Fruit fly (Drosophila melanogaster) whole organism, adult: ENCODE data around the gene Orc2.
A peak's percentile ranks its signal among the peaks of the same experiment; 100 is the strongest.

Source experiments
- CG11617 ChIP-seq: fragments of 200-800 bp; sonication (Bioruptor generic); optimal IDR thresholded peaks from 2 replicates; lab custom pipeline; 2017; ENCODE audit warnings: mild to moderate bottlenecking, missing biosample characterization, missing genetic modification reagents, missing genetic modification characterization
- CG12768 ChIP-seq: fragments of 200-800 bp; sonication (Bioruptor generic); optimal IDR thresholded peaks from 2 replicates; lab custom pipeline; 2017; ENCODE audit warnings: missing biosample characterization, missing genetic modification characterization, mild to moderate bottlenecking, moderate library complexity, missing genetic modification reagents
- CG14711 ChIP-seq: fragments of 200-800 bp; sonication (Bioruptor generic); optimal IDR thresholded peaks from 2 replicates; lab custom pipeline; 2018; ENCODE audit warnings: missing biosample characterization, mild to moderate bottlenecking, missing genetic modification characterization, moderate library complexity
- CG1620 ChIP-seq: fragments of 200-800 bp; sonication (Bioruptor generic); optimal IDR thresholded peaks from 2 replicates; lab custom pipeline; 2016; ENCODE audit warnings: missing biosample characterization, missing genetic modification characterization
- CG33017 ChIP-seq: fragments of 200-800 bp; sonication (Bioruptor generic); optimal IDR thresholded peaks from 2 replicates; lab custom pipeline; 2018; ENCODE audit warnings: missing biosample characterization, mild to moderate bottlenecking, missing genetic modification characterization, moderate library complexity
- CG5204 ChIP-seq: fragments of 200-800 bp; sonication (Bioruptor generic); optimal IDR thresholded peaks from 2 replicates; lab custom pipeline; 2016; ENCODE audit warnings: missing biosample characterization, missing genetic modification characterization
- CG7045 ChIP-seq: fragments of 200-800 bp; sonication (Bioruptor generic); optimal IDR thresholded peaks from 2 replicates; lab custom pipeline; 2017; ENCODE audit warnings: missing biosample characterization, mild to moderate bottlenecking, missing genetic modification characterization
- CG7101 ChIP-seq: fragments of 200-800 bp; sonication (Bioruptor generic); optimal IDR thresholded peaks from 2 replicates; lab custom pipeline; 2018; ENCODE audit warnings: missing biosample characterization, mild to moderate bottlenecking, missing genetic modification characterization, moderate library complexity
- Clk ChIP-seq: fragments of 200-800 bp; sonication (Bioruptor generic); optimal IDR thresholded peaks from 2 replicates; lab custom pipeline; 2017; ENCODE audit warnings: missing biosample characterization, missing genetic modification characterization
- Crg-1 ChIP-seq: fragments of 200-800 bp; sonication (Bioruptor generic); optimal IDR thresholded peaks from 2 replicates; lab custom pipeline; 2016; ENCODE audit warnings: missing biosample characterization, missing genetic modification characterization
- Hr96 ChIP-seq: fragments of 200-800 bp; sonication (Bioruptor generic); optimal IDR thresholded peaks from 2 replicates; lab custom pipeline; 2016; ENCODE audit warnings: missing biosample characterization, missing genetic modification characterization
- Mnt ChIP-seq: fragments of 200-800 bp; sonication (Bioruptor generic); optimal IDR thresholded peaks from 2 replicates; lab custom pipeline; 2016; ENCODE audit warnings: missing biosample characterization, mild to moderate bottlenecking, missing genetic modification characterization
- bab1 ChIP-seq: fragments of 200-800 bp; sonication (Bioruptor generic); optimal IDR thresholded peaks from 3 replicates; lab custom pipeline; 2019; ENCODE audit warnings: missing biosample characterization, mild to moderate bottlenecking, missing genetic modification characterization, moderate library complexity
- cic ChIP-seq: fragments of 200-800 bp; sonication (Bioruptor generic); optimal IDR thresholded peaks from 2 replicates; lab custom pipeline; 2017; ENCODE audit warnings: missing biosample characterization, mild to moderate bottlenecking, missing genetic modification characterization, moderate library complexity
- cnc ChIP-seq, 2 experiments: fragments of >200 bp; optimal IDR thresholded peaks; 2 replicates each; lab custom pipeline; 2017
- kay ChIP-seq: fragments of 200-800 bp; sonication (Bioruptor generic); peaks from one replicate; lab custom pipeline; 2016; ENCODE audit warnings: missing biosample characterization, missing genetic modification characterization, borderline replicate concordance
- ovo ChIP-seq: fragments of 200-800 bp; sonication (Bioruptor generic); optimal IDR thresholded peaks from 2 replicates; lab custom pipeline; 2016; ENCODE audit warnings: missing biosample characterization, missing genetic modification characterization
- pad ChIP-seq: fragments of 200-800 bp; sonication (Bioruptor generic); optimal IDR thresholded peaks from 3 replicates; lab custom pipeline; 2017; ENCODE audit warnings: missing biosample characterization, missing genetic modification characterization, mild to moderate bottlenecking, moderate library complexity, missing genetic modification reagents
- tj ChIP-seq: fragments of 200-800 bp; sonication (Bioruptor generic); optimal IDR thresholded peaks from 3 replicates; lab custom pipeline; 2017; ENCODE audit warnings: missing biosample characterization, mild to moderate bottlenecking, missing genetic modification characterization, moderate library complexity
- toe ChIP-seq: fragments of 200-800 bp; sonication (Bioruptor generic); optimal IDR thresholded peaks from 2 replicates; lab custom pipeline; 2016; ENCODE audit warnings: missing biosample characterization, missing genetic modification characterization

Orc2 gene

DNA sequence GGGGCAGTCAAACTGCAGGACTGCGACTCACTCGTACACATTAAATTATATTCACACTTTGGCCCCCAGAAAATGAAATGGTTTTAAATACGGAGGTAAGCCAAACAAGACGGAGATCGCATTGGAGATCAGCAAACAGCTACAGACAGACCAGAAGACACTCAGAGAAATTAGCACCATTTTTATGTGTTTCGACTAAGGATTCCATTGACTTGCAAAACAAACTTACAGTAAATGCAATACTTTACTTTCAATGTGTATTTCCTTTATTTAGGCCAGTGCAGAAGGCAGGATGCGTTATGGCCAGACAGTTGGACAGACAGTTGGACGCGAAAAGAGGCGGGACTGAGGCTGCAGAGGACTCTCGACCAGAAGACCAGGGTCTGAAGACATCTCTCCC lies 9.5 kb upstream of the Orc2 start:
- no peak for TF ChIP-seq ovo
- TF ChIP-seq CG12768 (GFP tag; lab: Kevin White, UChicago): no peak
- TF ChIP-seq Crg-1: no peak
- TF ChIP-seq CG7045 (GFP tag; lab: Kevin White, UChicago): no peak
- TF ChIP-seq tj (GFP tag; lab: Kevin White, UChicago): no peak
- TF ChIP-seq bab1 (GFP tag; lab: Kevin White, UChicago): no peak
- TF ChIP-seq CG33017: no peak

DNA sequence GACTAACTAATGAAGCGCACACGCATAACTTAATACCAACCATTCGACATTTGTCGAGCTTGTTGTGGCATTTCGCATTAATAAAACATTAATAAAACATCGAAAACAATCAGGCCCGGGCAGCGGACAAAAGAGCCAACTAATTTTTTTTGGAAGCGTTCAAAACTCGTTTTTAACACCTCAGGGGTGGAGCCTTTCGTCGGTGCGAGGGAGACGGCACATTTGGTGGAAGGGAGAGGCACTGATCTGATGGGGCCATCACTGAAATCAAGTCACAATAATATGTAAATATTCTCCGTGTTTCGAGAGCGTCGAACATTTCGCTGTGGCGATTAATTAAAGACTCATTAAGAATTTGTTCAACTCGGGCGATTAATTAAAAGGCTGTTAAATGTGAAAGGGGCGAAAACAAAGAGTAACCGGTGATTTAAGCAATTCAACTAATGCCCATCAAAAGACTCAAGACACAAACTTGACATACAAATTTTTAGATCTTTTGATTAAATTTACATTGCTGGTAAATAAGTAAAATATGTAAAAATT lies 7.8 kb upstream of the Orc2 start:
- no peak for TF ChIP-seq cic
- no peak for TF ChIP-seq kay
- no peak for TF ChIP-seq CG11617 (GFP tag; lab: Kevin White, UChicago)
- no peak for TF ChIP-seq CG33017
- no peak for TF ChIP-seq CG14711
- no peak for TF ChIP-seq Mnt (GFP tag; lab: Kevin White, UChicago)
- TF ChIP-seq ovo: no peak
- no peak for TF ChIP-seq bab1 (GFP tag; lab: Kevin White, UChicago)
- no peak for TF ChIP-seq CG12768 (GFP tag; lab: Kevin White, UChicago)
- no peak for TF ChIP-seq Crg-1
- no peak for TF ChIP-seq CG5204 (GFP tag; lab: Kevin White, UChicago)
- TF ChIP-seq toe (GFP tag; lab: Kevin White, UChicago): no peak
- TF ChIP-seq CG1620 (GFP tag; lab: Kevin White, UChicago): no peak
- TF ChIP-seq Hr96 (GFP tag; lab: Kevin White, UChicago): no peak
- TF ChIP-seq Clk (GFP tag; lab: Kevin White, UChicago): no peak
- TF ChIP-seq cnc (optimal IDR thresholded peaks at IDR 0.05; lab: Kevin White, UChicago): no peak

DNA sequence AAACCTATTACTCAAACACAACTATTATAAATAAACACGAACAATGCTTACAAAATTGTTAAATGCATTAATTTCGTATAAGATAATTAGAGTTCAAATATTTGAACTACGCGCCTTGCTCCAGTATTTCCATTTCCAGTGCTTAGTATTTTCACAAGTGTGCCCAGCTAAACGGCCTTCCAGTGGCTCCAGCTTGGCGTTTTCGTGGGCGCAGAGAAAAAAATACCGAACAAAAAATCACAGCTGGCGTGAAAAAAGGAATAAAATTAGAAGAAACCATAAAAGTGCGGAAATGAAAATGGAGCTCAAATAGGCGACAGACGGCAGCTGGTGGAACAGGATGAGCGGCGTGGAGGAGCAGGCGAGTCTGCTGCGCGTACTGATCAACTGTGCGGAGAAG lies 6.1 kb upstream of the Orc2 start, which contains the start of gene Ipp:
Ipp (plus strand) TSS at position 208 of the 400 bp plus-strand sequence.
- TF ChIP-seq bab1 (GFP tag; lab: Kevin White, UChicago) (no peak), CG5204 (GFP tag; lab: Kevin White, UChicago) (no peak), CG33017 (no peak), CG7045 (GFP tag; lab: Kevin White, UChicago) (no peak), CG14711 (no peak), cnc (optimal IDR thresholded peaks at IDR 0.05; lab: Kevin White, UChicago) (no peak), kay (no peak), CG11617 (GFP tag; lab: Kevin White, UChicago) (no peak), Crg-1 (no peak), tj (GFP tag; lab: Kevin White, UChicago) (no peak), cic (no peak), pad (no peak), toe (GFP tag; lab: Kevin White, UChicago) (no peak), CG1620 (GFP tag; lab: Kevin White, UChicago) (no peak), ovo (no peak), Mnt (GFP tag; lab: Kevin White, UChicago) (no peak)

DNA sequence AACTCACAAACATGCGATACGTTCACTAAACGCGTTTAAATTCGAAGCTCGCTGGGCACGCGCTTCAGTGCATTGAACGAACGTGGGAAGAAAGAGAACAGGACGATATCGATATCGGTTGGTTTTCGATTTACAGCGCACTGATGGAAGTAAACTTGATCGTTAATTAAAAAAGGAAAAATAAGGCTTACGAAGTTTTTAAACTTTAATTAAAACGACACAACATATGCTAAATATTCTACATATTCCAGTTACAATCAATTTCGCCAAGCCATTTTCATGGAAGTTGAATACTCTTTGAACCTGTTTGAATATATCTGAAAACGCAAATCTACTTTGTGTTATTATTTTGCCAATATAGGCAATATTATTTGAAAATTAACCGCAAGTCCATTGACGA lies 611 bp upstream of the Orc2 start, which contains the start of gene Kots:
Kots (minus strand) TSS at position 101 of the 400 bp plus-strand sequence.
- TF ChIP-seq Hr96 (GFP tag; lab: Kevin White, UChicago) (no peak), kay (no peak), CG5204 (GFP tag; lab: Kevin White, UChicago) (no peak)

DNA sequence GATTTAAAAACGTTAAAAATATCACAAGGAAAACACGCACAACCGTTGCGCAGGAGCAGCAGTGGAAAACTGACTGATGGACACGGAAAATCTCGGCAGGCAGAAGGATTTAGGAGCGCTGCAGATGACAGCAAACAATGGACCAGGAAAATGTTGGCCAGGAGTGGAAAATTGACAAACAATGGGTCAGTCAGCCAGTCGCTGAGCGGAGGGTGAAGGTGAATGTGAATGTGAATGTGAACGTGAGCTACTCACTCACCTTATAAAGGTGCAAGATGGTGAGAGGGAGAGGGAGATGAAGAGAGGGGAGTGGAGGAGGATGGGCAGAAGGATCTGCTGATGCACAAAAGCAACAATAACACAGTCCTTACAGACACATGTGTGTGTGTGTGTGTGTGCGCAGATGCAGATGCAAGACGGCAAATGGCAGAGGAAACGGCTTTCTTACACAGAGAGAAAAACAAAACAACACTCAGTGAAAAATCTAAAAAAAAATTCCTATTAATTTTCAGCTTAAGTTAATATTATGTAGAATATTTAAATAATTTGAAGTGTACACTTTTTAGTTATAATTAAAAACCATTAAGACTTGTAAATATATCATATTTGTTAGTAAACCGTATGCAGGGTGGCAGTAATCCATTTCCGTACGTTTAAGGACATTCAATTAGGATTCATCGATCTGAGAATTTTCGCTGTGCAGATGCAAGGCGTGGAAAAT lies 7.2 kb downstream of the Orc2 start:
- TF ChIP-seq CG33017: no peak
- no peak for TF ChIP-seq CG12768 (GFP tag; lab: Kevin White, UChicago)
- TF ChIP-seq cic: no peak
- TF ChIP-seq Clk (GFP tag; lab: Kevin White, UChicago): no peak
- TF ChIP-seq CG11617 (GFP tag; lab: Kevin White, UChicago): no peak
- no peak for TF ChIP-seq kay

DNA sequence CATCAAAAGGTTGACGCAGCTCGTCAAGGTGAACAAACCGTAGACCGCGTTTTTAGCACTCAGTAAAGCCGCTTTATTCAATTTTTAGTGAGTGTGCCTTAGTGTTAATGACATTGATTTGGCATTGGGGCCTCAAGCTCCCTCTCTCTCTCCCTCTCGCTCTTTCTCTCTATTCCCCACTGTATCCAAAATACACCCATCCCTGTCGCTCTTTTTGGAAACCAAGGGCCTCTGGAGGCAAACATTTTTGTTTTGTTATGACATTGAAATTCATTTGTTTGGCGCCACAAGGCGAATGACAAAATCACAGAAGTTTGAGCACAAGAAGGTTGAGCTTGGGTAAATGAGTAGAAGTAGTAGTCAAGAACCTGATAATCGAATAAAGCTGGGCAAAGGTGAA lies 8.0 kb downstream of the Orc2 start:
- TF ChIP-seq CG1620 (GFP tag; lab: Kevin White, UChicago) (no peak), Clk (GFP tag; lab: Kevin White, UChicago) (no peak)

DNA sequence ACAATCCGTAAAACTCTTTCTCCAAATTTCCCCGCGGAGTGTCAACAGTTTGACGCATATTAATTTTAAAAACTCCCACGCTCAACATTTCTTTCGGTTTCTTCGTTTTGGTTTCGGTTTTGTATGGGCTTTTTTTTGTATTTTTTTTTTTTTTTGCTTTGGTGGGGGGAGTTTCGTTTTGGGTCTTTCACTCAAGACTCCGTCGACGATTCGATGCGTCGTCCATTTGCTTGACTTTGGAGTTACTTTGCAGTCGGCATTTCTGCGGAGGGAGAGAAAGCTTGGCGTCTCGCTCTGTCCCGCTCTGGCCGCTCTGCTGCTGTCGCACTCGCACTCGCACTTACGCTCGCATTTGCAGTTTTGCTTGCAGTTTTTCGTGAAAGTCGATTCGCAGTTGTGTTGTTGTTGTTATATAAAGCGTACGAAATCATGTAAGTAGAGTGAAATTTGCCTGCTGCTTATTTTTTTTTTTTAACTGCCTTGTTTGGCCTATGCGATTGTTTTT lies 10.1 kb downstream of the Orc2 start:
- TF ChIP-seq Mnt (GFP tag; lab: Kevin White, UChicago): no peak
- TF ChIP-seq pad: peak; percentile 19
- TF ChIP-seq CG7101 (tag; lab: Kevin White, UChicago): no peak
- TF ChIP-seq tj (GFP tag; lab: Kevin White, UChicago): peak; percentile 81
